Fruit fly (Drosophila melanogaster): ENCODE data around the gene CG43235.

Gene CG43235

dm6 chr2L:7702383-7703188, 9.8 kb downstream of the CG43235 start, which contains the start of gene Tep3:
Gene Tep3, plus strand, starts transcription at chr2L:7702805.
- TF ChIP-seq CG4360 (GFP tag; IDR thresholded peaks at IDR 0.05): 0 out of 2 replicates have a peak, but pooled peaks have one; percentile 18
- no peak for TF ChIP-seq CG12391 (tag; optimal IDR thresholded peaks at IDR 0.05)
- peak; percentile 24 for TF ChIP-seq ind (GFP tag; optimal IDR thresholded peaks at IDR 0.05)
- no peak for TF ChIP-seq H2.0 (GFP tag; IDR thresholded peaks at IDR 0.05)
- TF ChIP-seq HLH3B (GFP tag; IDR thresholded peaks at IDR 0.05): peak; percentile 19; the same call in 1 of the 2 replicates
- peak; percentile 9 for TF ChIP-seq NfI (GFP tag; optimal IDR thresholded peaks at IDR 0.05)
- TF ChIP-seq lab (GFP tag; optimal IDR thresholded peaks at IDR 0.05): peak; percentile 36
- TF ChIP-seq CG8281 (tag; optimal IDR thresholded peaks at IDR 0.05): peak; percentile 54
- TF ChIP-seq bcd (GFP tag; optimal IDR thresholded peaks at IDR 0.05): peak; percentile 41
- peak; percentile 48 for TF ChIP-seq CG7839 (tag; optimal IDR thresholded peaks at IDR 0.05)
- peak; percentile 95 for TF ChIP-seq chinmo (GFP tag; IDR thresholded peaks at IDR 0.05; ENCODE audit: partially characterized antibody)
- TF ChIP-seq CG2712 (tag; optimal IDR thresholded peaks at IDR 0.05): no peak
- TF ChIP-seq nom (GFP tag; optimal IDR thresholded peaks at IDR 0.05): no peak
- peak; percentile 35 for TF ChIP-seq Hmr (GFP tag; optimal IDR thresholded peaks at IDR 0.05)
- TF ChIP-seq CG4820 (GFP tag; optimal IDR thresholded peaks at IDR 0.05): peak; percentile 14
- no peak for TF ChIP-seq toy (GFP tag; IDR thresholded peaks at IDR 0.05)
- peak; percentile 33; the same call in 1 of the 3 replicates for TF ChIP-seq dysf (GFP tag; IDR thresholded peaks at IDR 0.05)
- peak; percentile 13 for TF ChIP-seq bigmax (GFP tag; optimal IDR thresholded peaks at IDR 0.05)
- 0 out of 3 replicates have a peak, but pooled peaks have one; percentile 29 for TF ChIP-seq Aef1 (GFP tag; IDR thresholded peaks at IDR 0.05)
- peak; percentile 62 for TF ChIP-seq CG9932 (GFP tag; IDR thresholded peaks at IDR 0.05)
- TF ChIP-seq Bgb (GFP tag; IDR thresholded peaks at IDR 0.05; ENCODE audit: partially characterized antibody): peak; percentile 32; the same call in 1 of the 2 replicates
- no peak for TF ChIP-seq CG11723 (GFP tag; optimal IDR thresholded peaks at IDR 0.05)
- peak; percentile 53 for TF ChIP-seq Myb (GFP tag; optimal IDR thresholded peaks at IDR 0.05)
- TF ChIP-seq CG12769 (tag; optimal IDR thresholded peaks at IDR 0.05): peak; percentile 5
- TF ChIP-seq CG8290 (GFP tag; optimal IDR thresholded peaks at IDR 0.05): no peak
- peak in 1 of 2 experiments; percentile 55 for TF ChIP-seq CG8290 (tag; optimal IDR thresholded peaks at IDR 0.05)
- TF ChIP-seq Pdp1 (GFP tag; optimal IDR thresholded peaks at IDR 0.05): peak in 1 of 2 experiments; percentile 24
- TF ChIP-seq CG10431 (GFP tag; optimal IDR thresholded peaks at IDR 0.05): no peak
- TF ChIP-seq CG15011 (GFP tag; optimal IDR thresholded peaks at IDR 0.05): no peak
- peak; percentile 24 for TF ChIP-seq Meics (GFP tag; optimal IDR thresholded peaks at IDR 0.05)
- TF ChIP-seq sr (GFP tag; IDR thresholded peaks at IDR 0.05): peak; percentile 71
- TF ChIP-seq so (GFP tag; IDR thresholded peaks at IDR 0.05): 0 out of 3 replicates have a peak, but pooled peaks have one; percentile 9
- peak; percentile 42 for TF ChIP-seq tin (GFP tag; optimal IDR thresholded peaks at IDR 0.05)
- TF ChIP-seq mam (GFP tag; optimal IDR thresholded peaks at IDR 0.05): peak; percentile 56
- TF ChIP-seq fd96Cb (tag; optimal IDR thresholded peaks at IDR 0.05): no peak
- TF ChIP-seq CG7963 (GFP tag; IDR thresholded peaks at IDR 0.05; ENCODE audit: partially characterized antibody): 0 out of 3 replicates have a peak, but pooled peaks have one; percentile 19
- peak; percentile 40 to 43 for TF ChIP-seq dpn (GFP tag; optimal IDR thresholded peaks at IDR 0.05)
- TF ChIP-seq oc (tag; optimal IDR thresholded peaks at IDR 0.05): peak; percentile 50
- peak; percentile 15 for TF ChIP-seq zfh2 (GFP tag; optimal IDR thresholded peaks at IDR 0.05)
- no peak for TF ChIP-seq CG4730 (GFP tag; IDR thresholded peaks at IDR 0.05)
- TF ChIP-seq Sry-β (GFP tag; optimal IDR thresholded peaks at IDR 0.05): no peak
- peak; percentile 59; the same call in 2 of the 3 replicates for TF ChIP-seq Dbx (GFP tag; IDR thresholded peaks at IDR 0.05)
- peak; percentile 13 for TF ChIP-seq lbe (GFP tag; optimal IDR thresholded peaks at IDR 0.05)
- TF ChIP-seq fd3F (GFP tag; optimal IDR thresholded peaks at IDR 0.05): peak; percentile 27
- peak; percentile 33 for TF ChIP-seq ERR (GFP tag; optimal IDR thresholded peaks at IDR 0.05)
- peak; percentile 11 for TF ChIP-seq CG5245 (GFP tag; optimal IDR thresholded peaks at IDR 0.05)
- TF ChIP-seq CG12659 (GFP tag; optimal IDR thresholded peaks at IDR 0.05): peak; percentile 13
- no peak for TF ChIP-seq Ravus (GFP tag; IDR thresholded peaks at IDR 0.05)
